Worm (Caenorhabditis elegans) whole organism, L1 larva: ENCODE results near the gene R09E10.13.

Source experiments
- C16A3.4 ChIP-seq: fragments of 150-350 bp; optimal IDR thresholded peaks from 2 replicates; lab custom pipeline; 2014; ENCODE audit warnings: missing biosample characterization, missing genetic modification characterization
- C34B4.2 ChIP-seq: sonication (generic microtip); optimal IDR thresholded peaks from 2 replicates; lab custom pipeline; 2017; ENCODE audit warnings: mild to moderate bottlenecking, missing genetic modification characterization, missing compliant biosample characterization
- F16B12.6 ChIP-seq: fragments of 150-350 bp; optimal IDR thresholded peaks from 2 replicates; lab custom pipeline; 2014; ENCODE audit warnings: missing biosample characterization, missing genetic modification characterization
- Y116A8C.19 ChIP-seq: sonication (generic microtip); optimal IDR thresholded peaks from 2 replicates; lab custom pipeline; 2016; ENCODE audit warnings: missing compliant biosample characterization, missing genetic modification characterization, borderline replicate concordance
- aha-1 ChIP-seq: fragments of 150-350 bp; optimal IDR thresholded peaks from 2 replicates; lab custom pipeline; 2014; ENCODE audit warnings: missing biosample characterization, missing genetic modification characterization
- alr-1 ChIP-seq: fragments of 200-800 bp; sonication (Bioruptor generic); optimal IDR thresholded peaks from 2 replicates; lab custom pipeline; 2018; ENCODE audit warnings: borderline replicate concordance, mild to moderate bottlenecking, missing genetic modification characterization, missing compliant biosample characterization
- aly-2 ChIP-seq: fragments of 150-350 bp; optimal IDR thresholded peaks from 2 replicates; lab custom pipeline; 2014; ENCODE audit warnings: missing biosample characterization, missing genetic modification characterization
- ama-1 ChIP-seq: fragments of 150-350 bp; optimal IDR thresholded peaks from 2 replicates; lab custom pipeline; 2014
- blmp-1 ChIP-seq: fragments of 150-350 bp; optimal IDR thresholded peaks from 2 replicates; lab custom pipeline; 2014; ENCODE audit warnings: missing biosample characterization, missing genetic modification characterization
- ceh-63 ChIP-seq: fragments of 200-800 bp; sonication (Bioruptor generic); optimal IDR thresholded peaks from 2 replicates; lab custom pipeline; 2018; ENCODE audit warnings: mild to moderate bottlenecking, missing genetic modification characterization, missing compliant biosample characterization
- ceh-8 ChIP-seq: fragments of 200-800 bp; sonication (Bioruptor generic); optimal IDR thresholded peaks from 2 replicates; lab custom pipeline; 2018; ENCODE audit warnings: mild to moderate bottlenecking, missing genetic modification characterization, moderate library complexity, missing compliant biosample characterization
- ces-1 ChIP-seq: fragments of 150-350 bp; optimal IDR thresholded peaks from 2 replicates; lab custom pipeline; 2014; ENCODE audit warnings: missing biosample characterization, missing genetic modification reagents, missing genetic modification characterization
- dsc-1 ChIP-seq: sonication (generic microtip); optimal IDR thresholded peaks from 2 replicates; lab custom pipeline; 2016; ENCODE audit warnings: mild to moderate bottlenecking, missing genetic modification characterization, missing compliant biosample characterization
- efl-1 ChIP-seq, 4 experiments: fragments of 150-350 bp; optimal IDR thresholded peaks in 3 of 4; peaks in 1 of 4; 1 replicate in 1 of 4; 2 replicates in 3 of 4; lab custom pipeline; 2014; ENCODE audit warnings: missing biosample characterization in 2 of 4, missing genetic modification characterization in 2 of 4, missing genetic modification reagents in 2 of 4
- egl-27 ChIP-seq, 2 experiments: fragments of 150-350 bp in 1 of 2; sonication (generic microtip); optimal IDR thresholded peaks; 3 replicates each; lab custom pipeline; 2017 to 2018; ENCODE audit warnings: missing biosample characterization in 2 of 2, missing genetic modification characterization in 2 of 2, missing genetic modification reagents in 2 of 2
- elt-3 ChIP-seq, 6 experiments: fragments of 150-350 bp in 1 of 6; sonication (generic microtip); optimal IDR thresholded peaks; 2 replicates each; lab custom pipeline; 2017 to 2018; ENCODE audit warnings: missing biosample characterization in 6 of 6, missing genetic modification characterization in 6 of 6, inconsistent platforms in 1 of 6
- ets-5 ChIP-seq: fragments of 200-800 bp; sonication (Bioruptor generic); IDR thresholded peaks from 2 replicates; pipeline ENCODE4 v1.3.6; 2022; ENCODE audit warnings: missing genetic modification characterization, missing compliant biosample characterization
- fkh-10 ChIP-seq: sonication (generic microtip); optimal IDR thresholded peaks from 2 replicates; lab custom pipeline; 2017; ENCODE audit warnings: missing biosample characterization, missing genetic modification reagents, missing genetic modification characterization
- fos-1 ChIP-seq: fragments of 150-350 bp; optimal IDR thresholded peaks from 2 replicates; lab custom pipeline; 2014; ENCODE audit warnings: missing biosample characterization, missing genetic modification characterization
- grh-1 ChIP-seq: fragments of 200-800 bp; sonication (Bioruptor generic); IDR thresholded peaks from 2 replicates; pipeline ENCODE4 v1.3.6; 2022; ENCODE audit warnings: missing genetic modification reagents, missing genetic modification characterization, missing compliant biosample characterization
- hlh-17 ChIP-seq: fragments of 200-800 bp; sonication (Bioruptor generic); optimal IDR thresholded peaks from 2 replicates; lab custom pipeline; 2018; ENCODE audit warnings: missing genetic modification characterization, mild to moderate bottlenecking, missing compliant biosample characterization, moderate library complexity, borderline replicate concordance
- hpl-2 ChIP-seq: fragments of 150-350 bp; optimal IDR thresholded peaks from 2 replicates; lab custom pipeline; 2014; ENCODE audit warnings: missing biosample characterization, missing genetic modification reagents, missing genetic modification characterization
- irx-1 ChIP-seq: sonication (generic microtip); optimal IDR thresholded peaks from 2 replicates; lab custom pipeline; 2016; ENCODE audit warnings: missing genetic modification characterization, missing compliant biosample characterization
- jun-1 ChIP-seq: fragments of 150-350 bp; optimal IDR thresholded peaks from 2 replicates; lab custom pipeline; 2014; ENCODE audit warnings: missing biosample characterization, missing genetic modification reagents, missing genetic modification characterization
- lin-13 ChIP-seq: fragments of 150-350 bp; optimal IDR thresholded peaks from 2 replicates; lab custom pipeline; 2014; ENCODE audit warnings: missing biosample characterization, missing genetic modification reagents, missing genetic modification characterization
- lin-14 ChIP-seq: fragments of 200-800 bp; sonication (Bioruptor generic); optimal IDR thresholded peaks from 2 replicates; lab custom pipeline; 2018; ENCODE audit warnings: mild to moderate bottlenecking, missing genetic modification characterization, moderate library complexity, missing compliant biosample characterization
- lin-15B ChIP-seq: fragments of 150-350 bp; sonication (generic microtip); optimal IDR thresholded peaks from 3 replicates; lab custom pipeline; 2014; ENCODE audit warnings: missing biosample characterization, missing genetic modification characterization
- lin-39 ChIP-seq: fragments of 150-350 bp; optimal IDR thresholded peaks from 2 replicates; lab custom pipeline; 2014; ENCODE audit warnings: missing biosample characterization, missing genetic modification reagents, missing genetic modification characterization
- lir-3 ChIP-seq: sonication (generic microtip); optimal IDR thresholded peaks from 2 replicates; lab custom pipeline; 2016; ENCODE audit warnings: mild to moderate bottlenecking, missing genetic modification characterization, moderate library complexity, missing compliant biosample characterization; ENCODE audit not compliant: poor library complexity
- mab-9 ChIP-seq: fragments of 200-800 bp; sonication (Bioruptor generic); IDR thresholded peaks from 2 replicates; pipeline ENCODE4 v1.3.6; 2022; ENCODE audit warnings: missing genetic modification reagents, missing genetic modification characterization, missing compliant biosample characterization
- mdl-1 ChIP-seq, 2 experiments: fragments of 150-350 bp; optimal IDR thresholded peaks; 2 replicates each; lab custom pipeline; 2014 to 2017; ENCODE audit warnings: missing biosample characterization in 2 of 2, missing genetic modification characterization in 2 of 2, inconsistent platforms in 1 of 2
- nhr-12 ChIP-seq: sonication (generic microtip); optimal IDR thresholded peaks from 2 replicates; lab custom pipeline; 2017; ENCODE audit warnings: missing biosample characterization, missing genetic modification characterization
- nhr-20 ChIP-seq: sonication (generic microtip); optimal IDR thresholded peaks from 2 replicates; lab custom pipeline; 2016; ENCODE audit warnings: mild to moderate bottlenecking, missing genetic modification characterization, missing compliant biosample characterization
- nhr-47 ChIP-seq: sonication (generic microtip); optimal IDR thresholded peaks from 2 replicates; lab custom pipeline; 2016; ENCODE audit warnings: mild to moderate bottlenecking, missing genetic modification characterization, moderate library complexity, missing compliant biosample characterization
- nhr-71 ChIP-seq: sonication (generic microtip); optimal IDR thresholded peaks from 2 replicates; lab custom pipeline; 2016; ENCODE audit warnings: mild to moderate bottlenecking, missing genetic modification characterization, moderate library complexity, missing compliant biosample characterization
- nhr-85 ChIP-seq: sonication (generic microtip); peaks from one replicate; lab custom pipeline; 2016; ENCODE audit warnings: missing genetic modification characterization, inconsistent platforms, missing compliant biosample characterization
- pax-3 ChIP-seq: fragments of 200-800 bp; sonication (Bioruptor generic); optimal IDR thresholded peaks from 2 replicates; lab custom pipeline; 2018; ENCODE audit warnings: mild to moderate bottlenecking, missing genetic modification characterization, moderate library complexity, missing compliant biosample characterization
- pqm-1 ChIP-seq: sonication (generic microtip); optimal IDR thresholded peaks from 3 replicates; lab custom pipeline; 2017; ENCODE audit warnings: missing biosample characterization, missing genetic modification characterization
- snpc-4 ChIP-seq: fragments of 150-350 bp; optimal IDR thresholded peaks from 2 replicates; lab custom pipeline; 2014; ENCODE audit warnings: missing biosample characterization, missing genetic modification characterization
- snu-23 ChIP-seq: sonication (generic microtip); optimal IDR thresholded peaks from 2 replicates; lab custom pipeline; 2016; ENCODE audit warnings: missing genetic modification characterization, missing compliant biosample characterization
- sox-4 ChIP-seq: sonication (generic microtip); optimal IDR thresholded peaks from 2 replicates; lab custom pipeline; 2016; ENCODE audit warnings: missing genetic modification characterization, missing compliant biosample characterization
- sup-37 ChIP-seq: fragments of 200-800 bp; sonication (Bioruptor generic); optimal IDR thresholded peaks from 2 replicates; lab custom pipeline; 2018; ENCODE audit warnings: mild to moderate bottlenecking, missing genetic modification characterization, missing compliant biosample characterization
- tbx-2 ChIP-seq: sonication (generic microtip); optimal IDR thresholded peaks from 2 replicates; lab custom pipeline; 2016; ENCODE audit warnings: missing genetic modification characterization, missing compliant biosample characterization
- tlp-1 ChIP-seq: fragments of 150-350 bp; optimal IDR thresholded peaks from 2 replicates; lab custom pipeline; 2014; ENCODE audit warnings: missing biosample characterization, missing genetic modification characterization
- unc-30 ChIP-seq: sonication (generic microtip); optimal IDR thresholded peaks from 2 replicates; lab custom pipeline; 2017; ENCODE audit warnings: missing biosample characterization, missing genetic modification characterization
- unc-62 ChIP-seq: fragments of 150-350 bp; optimal IDR thresholded peaks from 2 replicates; lab custom pipeline; 2014; ENCODE audit warnings: missing biosample characterization, missing genetic modification reagents, missing genetic modification characterization
- unc-86 ChIP-seq: sonication (generic microtip); optimal IDR thresholded peaks from 2 replicates; lab custom pipeline; 2016; ENCODE audit warnings: missing genetic modification characterization, missing compliant biosample characterization
- unc-98 ChIP-seq: fragments of 200-800 bp; sonication (Bioruptor generic); IDR thresholded peaks from 2 replicates; pipeline ENCODE4 v1.3.6; 2022; ENCODE audit warnings: missing genetic modification characterization, missing compliant biosample characterization
- vab-15 ChIP-seq: sonication (generic microtip); optimal IDR thresholded peaks from 2 replicates; lab custom pipeline; 2017; ENCODE audit warnings: missing genotype, mild to moderate bottlenecking, missing genetic modification characterization, missing compliant biosample characterization
- xbp-1 ChIP-seq: sonication (generic microtip); optimal IDR thresholded peaks from 2 replicates; lab custom pipeline; 2016; ENCODE audit warnings: missing genetic modification characterization, missing compliant biosample characterization

The R09E10.13 gene

ce11 chrIV:10251261-10251660 lies 43.7 kb downstream of the R09E10.13 start:
- no peak for TF ChIP-seq lin-39 (tag; lab: Kevin White, UChicago)
- TF ChIP-seq nhr-12 (tag; lab: Kevin White, UChicago): no peak
- TF ChIP-seq nhr-85 (tag; lab: Kevin White, UChicago): peak; percentile 50
- TF ChIP-seq elt-3 (tag; optimal IDR thresholded peaks at IDR 0.05; lab: Kevin White, UChicago): peak in 2 of 6 experiments; percentile 76 to 78
- TF ChIP-seq xbp-1: no peak
- TF ChIP-seq ces-1 (GFP tag; lab: Kevin White, UChicago): no peak
- TF ChIP-seq lin-14: peak; percentile 65
- TF ChIP-seq nhr-71 (tag; lab: Kevin White, UChicago): peak; percentile 85

DNA sequence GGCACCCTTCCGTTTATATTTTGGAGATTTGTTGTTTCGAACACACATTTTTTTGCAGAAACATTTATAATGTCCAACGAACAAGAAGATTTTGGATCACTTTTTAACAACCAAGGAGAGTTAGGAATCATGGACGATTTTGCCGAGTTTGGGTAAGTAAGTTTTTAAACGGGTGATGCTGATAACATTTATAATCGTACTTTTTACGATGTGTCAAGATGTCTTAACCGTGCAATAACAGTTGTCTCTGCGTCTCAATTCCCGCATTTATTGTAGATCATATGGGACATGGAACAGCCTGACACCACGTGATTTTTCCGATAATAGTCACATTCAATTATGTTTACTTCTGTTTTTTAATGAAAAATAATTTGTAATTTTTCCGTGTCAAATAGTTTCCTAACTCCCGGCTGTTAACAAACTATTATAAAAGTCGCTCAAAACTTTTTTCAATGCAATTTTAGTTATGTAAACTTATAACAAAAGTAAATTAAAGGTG lies 44.3 kb downstream of the R09E10.13 start, which contains the start of gene daf-14:
daf-14 (plus strand) TSS at position 51 of the 499 bp plus-strand sequence.
- TF ChIP-seq fkh-10 (GFP tag; lab: Kevin White, UChicago): no peak
- peak; percentile 19 for TF ChIP-seq blmp-1 (tag; lab: Kevin White, UChicago)
- no peak for TF ChIP-seq mab-9 (GFP tag; lab: Robert Waterston, UW)
- no peak for TF ChIP-seq C34B4.2 (tag; lab: Kevin White, UChicago)
- peak; percentile 3 for TF ChIP-seq tbx-2 (tag; lab: Kevin White, UChicago)
- no peak for TF ChIP-seq pax-3 (tag; lab: Kevin White, UChicago)
- TF ChIP-seq ceh-63: no peak
- no peak for TF ChIP-seq unc-98 (GFP tag; lab: Robert Waterston, UW)
- TF ChIP-seq vab-15: no peak
- no peak for TF ChIP-seq C16A3.4 (tag; lab: Kevin White, UChicago)
- no peak for TF ChIP-seq hlh-17 (GFP tag; lab: Kevin White, UChicago)
- TF ChIP-seq grh-1 (GFP tag; lab: Robert Waterston, UW): no peak
- no peak for TF ChIP-seq hpl-2 (GFP tag; lab: Kevin White, UChicago)
- no peak for TF ChIP-seq unc-62
- TF ChIP-seq Y116A8C.19 (tag; lab: Kevin White, UChicago): no peak
- no peak for TF ChIP-seq alr-1 (tag; lab: Kevin White, UChicago)
- TF ChIP-seq nhr-47 (tag; lab: Kevin White, UChicago): peak; percentile 25
- peak in 1 of 2 experiments; percentile 9 for TF ChIP-seq mdl-1 (tag; optimal IDR thresholded peaks at IDR 0.05; lab: Kevin White, UChicago)
- no peak for TF ChIP-seq ama-1
- TF ChIP-seq xbp-1: no peak
- no peak for TF ChIP-seq aly-2 (tag; lab: Kevin White, UChicago)
- no peak for TF ChIP-seq lin-13 (GFP tag; lab: Kevin White, UChicago)
- TF ChIP-seq pqm-1 (tag; lab: Kevin White, UChicago): no peak
- no peak for TF ChIP-seq tlp-1 (tag; lab: Kevin White, UChicago)
- no peak for TF ChIP-seq sox-4 (tag; lab: Kevin White, UChicago)
- TF ChIP-seq F16B12.6: no peak
- no peak for TF ChIP-seq dsc-1 (tag; lab: Kevin White, UChicago)
- TF ChIP-seq sup-37 (GFP tag; lab: Kevin White, UChicago): no peak
- no peak for TF ChIP-seq fos-1
- TF ChIP-seq nhr-71 (tag; lab: Kevin White, UChicago): peak; percentile 66
- no peak for TF ChIP-seq jun-1 (tag; lab: Kevin White, UChicago)
- peak; percentile 81 for TF ChIP-seq nhr-85 (tag; lab: Kevin White, UChicago)
- TF ChIP-seq elt-3 (tag; optimal IDR thresholded peaks at IDR 0.05; lab: Kevin White, UChicago): peak in 2 of 6 experiments; percentile 4 to 36
- no peak for TF ChIP-seq snpc-4
- TF ChIP-seq ets-5 (GFP tag; lab: Robert Waterston, UW): no peak
- TF ChIP-seq unc-30: no peak
- TF ChIP-seq lir-3: no peak
- no peak for TF ChIP-seq lin-39 (tag; lab: Kevin White, UChicago)
- TF ChIP-seq egl-27 (tag; optimal IDR thresholded peaks at IDR 0.05; lab: Kevin White, UChicago): no peak
- TF ChIP-seq irx-1 (tag; lab: Kevin White, UChicago): no peak
- TF ChIP-seq snu-23: peak; percentile 31
- peak; percentile 34 for TF ChIP-seq nhr-20 (tag; lab: Kevin White, UChicago)
- no peak for TF ChIP-seq lin-15B
- TF ChIP-seq efl-1 (optimal IDR thresholded peaks at IDR 0.05; lab: Kevin White, UChicago): no peak
- TF ChIP-seq efl-1 (GFP tag; optimal IDR thresholded peaks at IDR 0.05 in 1 of 2; lab: Kevin White, UChicago): peak in 1 of 2 experiments; percentile 72
- TF ChIP-seq aha-1 (tag; lab: Kevin White, UChicago): no peak
- TF ChIP-seq ceh-8 (GFP tag; lab: Kevin White, UChicago): no peak
- TF ChIP-seq nhr-12 (tag; lab: Kevin White, UChicago): no peak
- TF ChIP-seq unc-86 (tag; lab: Kevin White, UChicago): no peak
- no peak for TF ChIP-seq ces-1 (GFP tag; lab: Kevin White, UChicago)
